Fruit fly (Drosophila melanogaster): ENCODE measurements around the gene Gba1a.

The Gba1a gene

dm6 chr3R:23709508-23710208, 9.2 kb downstream of the Gba1a start, which contains the start of gene CG10301 (continued):
- TF ChIP-seq Doc3 (GFP tag; IDR thresholded peaks at IDR 0.05; ENCODE audit: partially characterized antibody): no peak

dm6 chr3R:23711195-23711594, 10.8 kb downstream of the Gba1a start, which contains the start of gene CG10300:
TSS of gene CG10300 (plus strand) at chr3R:23711527.
- TF ChIP-seq CG10543 (GFP tag; optimal IDR thresholded peaks at IDR 0.05) (peak; percentile 11), Deaf1 (tag; optimal IDR thresholded peaks at IDR 0.05) (peak; percentile 58), GATAe (GFP tag; conservative IDR thresholded peaks at IDR 0.05) (peak; percentile 74), zfh1 (GFP tag; IDR thresholded peaks at IDR 0.05) (no peak), sd (tag; optimal IDR thresholded peaks at IDR 0.05) (peak; percentile 64), CG13894 (tag; optimal IDR thresholded peaks at IDR 0.05) (no peak), Nf-YC (tag; optimal IDR thresholded peaks at IDR 0.05) (no peak), sug (tag; optimal IDR thresholded peaks at IDR 0.05) (peak; percentile 52), ttk (GFP tag; IDR thresholded peaks at IDR 0.05) (no peak), CG12744 (GFP tag; optimal IDR thresholded peaks at IDR 0.05) (no peak), rib (GFP tag; IDR thresholded peaks at IDR 0.05) (no peak), lab (GFP tag; optimal IDR thresholded peaks at IDR 0.05) (peak; percentile 65), vvl (GFP tag; IDR thresholded peaks at IDR 0.05) (no peak), ERR (GFP tag; optimal IDR thresholded peaks at IDR 0.05) (no peak), grn (GFP tag; optimal IDR thresholded peaks at IDR 0.05) (peak; percentile 74), HLHmδ (GFP tag; optimal IDR thresholded peaks at IDR 0.05) (no peak), chinmo (GFP tag; IDR thresholded peaks at IDR 0.05; ENCODE audit: partially characterized antibody) (0 out of 4 replicates have a peak, but pooled peaks have one; percentile 42), crp (GFP tag; optimal IDR thresholded peaks at IDR 0.05) (no peak), CG7987 (GFP tag; optimal IDR thresholded peaks at IDR 0.05) (no peak), CG33557 (GFP tag; optimal IDR thresholded peaks at IDR 0.05) (no peak), mirr (GFP tag; optimal IDR thresholded peaks at IDR 0.05) (peak; percentile 88), CG17186 (GFP tag; optimal IDR thresholded peaks at IDR 0.05) (no peak), CG18011 (GFP tag; optimal IDR thresholded peaks at IDR 0.05) (no peak), CG4820 (GFP tag; optimal IDR thresholded peaks at IDR 0.05) (no peak), ranshi (GFP tag; IDR thresholded peaks at IDR 0.05) (0 out of 2 replicates have a peak, but pooled peaks have one; percentile 24), NC2α (GFP tag; optimal IDR thresholded peaks at IDR 0.05) (no peak), CG12236 (GFP tag; optimal IDR thresholded peaks at IDR 0.05) (no peak), CG13123 (GFP tag; optimal IDR thresholded peaks at IDR 0.05) (no peak), gsb-n (tag; optimal IDR thresholded peaks at IDR 0.05) (no peak), mld (GFP tag; IDR thresholded peaks at IDR 0.05; ENCODE audit: partially characterized antibody) (no peak), Taf1 (GFP tag; IDR thresholded peaks at IDR 0.05) (no peak), CrebB (tag; optimal IDR thresholded peaks at IDR 0.05) (no peak), exex (tag; optimal IDR thresholded peaks at IDR 0.05) (peak; percentile 29), Fer3 (tag; optimal IDR thresholded peaks at IDR 0.05) (no peak), CG15601 (tag; optimal IDR thresholded peaks at IDR 0.05) (no peak), pzg (GFP tag; optimal IDR thresholded peaks at IDR 0.05) (no peak), sens (GFP tag) (peak; percentile 71), Med (GFP tag) (peak; percentile 39), sima (GFP tag; optimal IDR thresholded peaks at IDR 0.05) (no peak), dan (GFP tag; IDR thresholded peaks at IDR 0.05) (no peak), CG7556 (GFP tag; optimal IDR thresholded peaks at IDR 0.05) (no peak), CG16863 (GFP tag; optimal IDR thresholded peaks at IDR 0.05) (no peak), CG34376 (GFP tag; optimal IDR thresholded peaks at IDR 0.05) (peak; percentile 53), ATbp (GFP tag; optimal IDR thresholded peaks at IDR 0.05) (no peak)
